Fruit fly (Drosophila melanogaster) Kc167 (cell line): ENCODE measurements around the gene Akr1B.

ENCODE experiments used
- Myc ChIP-seq: fragments of >200 bp; optimal IDR thresholded peaks from 2 replicates; lab custom pipeline; 2017; ENCODE audit warnings: missing external identifiers
- insv ChIP-seq: fragments of >200 bp; optimal IDR thresholded peaks from 3 replicates; lab custom pipeline; 2018; ENCODE audit warnings: missing external identifiers
- psq ChIP-seq: fragments of >200 bp; optimal IDR thresholded peaks from 2 replicates; lab custom pipeline; 2017; ENCODE audit warnings: missing external identifiers

DNA sequence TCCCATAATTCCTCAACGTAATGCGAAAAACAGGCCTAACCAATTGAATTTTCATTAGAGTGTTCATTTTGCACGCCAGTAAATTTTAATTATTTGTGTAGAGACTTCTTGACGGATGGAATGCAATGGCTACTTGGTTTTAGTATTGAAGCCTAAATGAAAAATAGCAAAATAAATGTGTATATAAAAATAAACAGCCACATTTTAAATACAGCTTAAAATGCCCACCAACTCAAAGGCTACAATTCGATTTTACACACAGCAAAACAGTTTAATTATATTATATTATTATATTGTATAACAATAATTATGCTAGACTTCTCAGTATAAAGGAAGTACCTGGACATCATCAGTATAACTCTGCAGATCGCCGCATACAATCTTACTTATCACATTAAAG is at the start of gene Akr1B:
- no peak for TF ChIP-seq insv (lab: Kevin White, UChicago)
- TF ChIP-seq psq (lab: Kevin White, UChicago): no peak
- TF ChIP-seq Myc: no peak
